Comparison of ENCODE assay signal across 2 worm cellular contexts in genomic region chrII:14813106-14813505, ce11.
TF ChIP-seq lines count a peak whose summit lies in the region.

No protein-coding gene starts in this region.

TF ChIP-seq in whole organism, L4 larva, 104 proteins besides CTCF, POLR2A, EP300 and RAD21:
- peak; percentile 9 for TF ChIP-seq aha-1 (tag; lab: Kevin White, UChicago)
- no peak for TF ChIP-seq nhr-77 (tag; optimal IDR thresholded peaks at IDR 0.05; lab: Kevin White, UChicago)
- TF ChIP-seq hif-1 (tag; optimal IDR thresholded peaks at IDR 0.05; lab: Kevin White, UChicago), result no peak
- TF ChIP-seq Y48G9A.11 (GFP tag; IDR thresholded peaks at IDR 0.05; lab: Robert Waterston, UW), result peak; percentile 91
- TF ChIP-seq spr-1 (tag; optimal IDR thresholded peaks at IDR 0.05; lab: Kevin White, UChicago), result no peak

TF ChIP-seq in whole organism, young adult, 124 proteins besides CTCF, POLR2A, EP300 and RAD21:
- 0 out of 2 replicates have a peak, but pooled peaks have one; percentile 9 for TF ChIP-seq madf-6 (GFP tag; IDR thresholded peaks at IDR 0.05; lab: Robert Waterston, UW)
- no peak for TF ChIP-seq aptf-3 (GFP tag; IDR thresholded peaks at IDR 0.05; lab: Robert Waterston, UW)
- peak; percentile 69 for TF ChIP-seq lsl-1 (GFP tag; optimal IDR thresholded peaks at IDR 0.05; lab: Kevin White, UChicago)
